Fruit fly (Drosophila melanogaster) Kc167 (cell line): ENCODE results near the gene CG14662.

ENCODE experiments used
- Sin3A ChIP-seq: fragments of >200 bp; optimal IDR thresholded peaks from 2 replicates; lab custom pipeline; 2018; ENCODE audit warnings: missing external identifiers
- psq ChIP-seq: fragments of >200 bp; optimal IDR thresholded peaks from 2 replicates; lab custom pipeline; 2017; ENCODE audit warnings: missing external identifiers
- ttk ChIP-seq: sonication (Bioruptor generic); optimal IDR thresholded peaks from 2 replicates; lab custom pipeline; 2017; ENCODE audit warnings: missing external identifiers

dm6 chr3R:4998739-4999138 lies 14.7 kb upstream of the CG14662 start:
- no peak for TF ChIP-seq ttk (lab: Kevin White, UChicago)
- TF ChIP-seq Sin3A (lab: Kevin White, UChicago), result no peak
- no peak for TF ChIP-seq psq (lab: Kevin White, UChicago)
